Worm (Caenorhabditis elegans): ENCODE measurements around the gene nhr-285.
"Not testable (repeated sequence)": the region's sequence is repeated elsewhere in the genome, so short reads cannot be mapped to it uniquely, and the experiment has no call there.

The nhr-285 gene

DNA sequence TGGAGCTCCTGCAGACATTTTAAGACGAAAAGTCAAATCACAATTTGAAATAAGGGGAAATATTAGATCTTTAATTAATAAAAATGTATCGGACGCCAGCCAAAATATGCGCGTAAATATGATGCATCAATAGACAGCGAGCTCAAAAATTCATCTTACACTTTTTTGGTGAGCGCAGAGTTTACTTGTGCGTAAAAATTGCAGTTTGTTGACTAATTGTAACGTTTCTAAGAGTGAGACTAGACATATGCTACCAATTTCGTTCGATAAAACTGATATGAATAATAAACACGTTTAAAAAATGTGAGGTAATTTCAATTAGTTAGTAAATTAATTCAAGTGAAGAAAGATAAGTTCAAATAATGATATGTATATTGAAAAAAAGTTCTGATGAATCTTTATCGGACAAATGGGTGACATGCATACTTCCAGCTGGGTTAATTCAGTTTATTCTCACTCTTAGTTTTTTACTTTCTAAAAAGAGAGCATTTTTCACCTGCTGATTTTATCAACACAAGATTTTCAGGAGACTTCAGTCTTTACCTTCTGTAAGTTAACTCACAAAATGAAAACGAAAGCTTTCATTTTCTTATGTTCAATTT, at the start of gene nhr-285, which contains the start of gene irld-52:
nhr-285 (minus strand) TSS at position 101 of the 602 bp plus-strand sequence.
irld-52 (plus strand) TSS at position 552 of the 602 bp plus-strand sequence.
- TF ChIP-seq unc-62 (GFP tag; optimal IDR thresholded peaks at IDR 0.05), result no peak

DNA sequence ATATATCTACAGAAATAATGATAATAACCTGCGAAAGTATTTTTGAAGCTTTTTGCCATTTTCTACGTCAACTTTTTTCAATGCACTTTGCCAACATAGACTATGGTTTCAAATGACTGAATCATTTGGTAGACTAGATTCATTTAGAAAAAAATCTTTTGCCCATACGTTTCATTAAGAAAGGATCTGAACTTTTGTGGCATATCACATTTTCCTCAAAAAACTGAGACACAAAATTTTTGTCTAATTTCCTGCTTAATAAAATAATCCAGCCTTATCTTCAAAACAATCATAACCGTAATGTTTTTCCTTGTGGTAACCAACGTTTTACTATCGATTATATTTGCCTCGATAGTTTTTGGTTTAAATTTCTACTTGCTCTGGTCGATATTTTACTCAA, 47.1 kb upstream of the nhr-285 start, which contains the start of gene srbc-51:
srbc-51 (plus strand) TSS at position 301 of the 400 bp plus-strand sequence.
- TF ChIP-seq unc-62 (GFP tag; optimal IDR thresholded peaks at IDR 0.05), result no peak

- no peak for TF ChIP-seq unc-62 (GFP tag; optimal IDR thresholded peaks at IDR 0.05)
Measured at ce11 chrV:15824866-15825265, 45.8 kb upstream of the nhr-285 start, which contains the start of gene srbc-50. srbc-50 (minus strand) TSS chrV:15824966.

DNA sequence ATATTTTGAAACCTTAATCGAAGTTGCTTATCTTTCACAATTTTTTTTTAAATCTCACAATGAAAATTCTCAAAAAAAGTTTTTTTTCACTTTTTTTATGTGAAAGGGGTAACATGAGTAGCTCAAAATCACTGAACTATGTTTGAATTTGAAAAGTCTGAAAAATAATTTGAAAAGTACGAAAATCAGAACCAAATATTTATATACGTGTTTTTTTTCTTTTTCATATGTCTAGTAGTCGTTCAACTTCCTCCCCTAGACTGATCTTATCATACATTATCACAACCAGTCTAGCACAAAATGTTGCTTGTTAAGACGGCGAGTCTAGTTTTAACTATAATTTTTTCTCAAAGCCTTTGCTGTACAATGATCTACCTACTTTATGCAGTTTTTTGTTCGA, 42.4 kb upstream of the nhr-285 start, which contains the start of gene srbc-49:
srbc-49 (plus strand) TSS at position 301 of the 400 bp plus-strand sequence.
- no peak for TF ChIP-seq unc-62 (GFP tag; optimal IDR thresholded peaks at IDR 0.05)

DNA sequence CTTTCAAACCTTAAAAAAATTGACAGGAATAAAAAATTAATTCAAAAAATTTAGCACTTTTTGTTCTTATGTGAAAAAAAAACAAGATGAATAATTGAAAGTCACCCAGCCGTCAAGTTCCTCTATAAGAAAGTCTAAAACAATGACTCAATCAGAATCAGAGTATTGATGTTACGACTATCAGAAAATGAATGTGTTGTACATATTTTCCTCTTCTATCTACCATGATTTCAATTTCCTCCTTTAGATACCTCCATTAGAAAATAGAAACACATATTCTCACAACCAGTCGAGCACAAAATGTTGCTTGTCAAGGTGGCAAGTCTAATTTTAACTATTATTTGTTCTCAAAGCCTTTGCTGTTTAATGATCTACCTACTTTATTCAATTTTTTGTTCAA, 41.0 kb upstream of the nhr-285 start, which contains the start of gene srbc-48:
srbc-48 (plus strand) TSS at position 301 of the 400 bp plus-strand sequence.
- TF ChIP-seq unc-62 (GFP tag; optimal IDR thresholded peaks at IDR 0.05), result no peak

ce11 chrV:15817746-15818145, 38.7 kb upstream of the nhr-285 start, which contains the start of gene abf-3:
abf-3 (minus strand) TSS chrV:15817846.
- no peak for TF ChIP-seq unc-62 (GFP tag; optimal IDR thresholded peaks at IDR 0.05)

DNA sequence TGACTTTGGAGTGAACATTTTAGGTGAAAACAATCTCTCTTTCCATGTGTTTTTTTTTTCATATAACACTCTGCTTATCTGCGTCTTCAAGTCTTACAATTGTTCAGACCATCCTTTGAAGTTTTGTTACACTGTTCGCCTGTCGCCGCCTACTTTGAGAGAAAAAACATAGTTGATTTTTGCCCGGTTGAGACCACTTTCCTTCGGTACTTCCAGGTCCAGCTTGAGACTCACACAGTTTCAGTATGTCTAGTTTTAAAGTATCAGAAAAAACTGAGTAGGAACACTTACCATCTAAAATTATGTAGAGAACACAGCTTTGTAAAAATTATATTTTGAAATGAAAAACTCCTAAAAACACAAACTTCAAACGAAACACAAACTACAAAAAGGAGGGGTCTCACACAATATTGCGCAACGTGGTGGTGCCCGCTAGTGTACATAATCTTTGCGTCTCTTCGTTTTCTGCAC, 37.0 kb upstream of the nhr-285 start, which contains the start of the genes fbxa-69 and F54B8.4:
fbxa-69 (minus strand) TSS at position 10 of the 471 bp plus-strand sequence.
F54B8.4 (plus strand) TSS at position 421 of the 471 bp plus-strand sequence.
- TF ChIP-seq unc-62 (GFP tag; optimal IDR thresholded peaks at IDR 0.05), result no peak

ce11 chrV:15811982-15812381, 33.0 kb upstream of the nhr-285 start, which contains the start of gene nhr-282:
nhr-282 (plus strand) TSS chrV:15812282.
- TF ChIP-seq unc-62 (GFP tag; optimal IDR thresholded peaks at IDR 0.05), result not testable (repeated sequence)

ce11 chrV:15810446-15810845, 31.4 kb upstream of the nhr-285 start, which contains the start of gene F54B8.1:
F54B8.1 (plus strand) TSS chrV:15810746.
- TF ChIP-seq unc-62 (GFP tag; optimal IDR thresholded peaks at IDR 0.05), result no peak

- TF ChIP-seq unc-62 (GFP tag; optimal IDR thresholded peaks at IDR 0.05), result no peak
Measured at ce11 chrV:15809543-15809942, 30.5 kb upstream of the nhr-285 start, which contains the start of gene srsx-36. srsx-36 (minus strand) TSS chrV:15809643.

- TF ChIP-seq unc-62 (GFP tag; optimal IDR thresholded peaks at IDR 0.05), result not testable (repeated sequence)
Measured at ce11 chrV:15807420-15807819, 28.4 kb upstream of the nhr-285 start, which contains the start of gene srsx-38. srsx-38 (minus strand) TSS chrV:15807520.

DNA sequence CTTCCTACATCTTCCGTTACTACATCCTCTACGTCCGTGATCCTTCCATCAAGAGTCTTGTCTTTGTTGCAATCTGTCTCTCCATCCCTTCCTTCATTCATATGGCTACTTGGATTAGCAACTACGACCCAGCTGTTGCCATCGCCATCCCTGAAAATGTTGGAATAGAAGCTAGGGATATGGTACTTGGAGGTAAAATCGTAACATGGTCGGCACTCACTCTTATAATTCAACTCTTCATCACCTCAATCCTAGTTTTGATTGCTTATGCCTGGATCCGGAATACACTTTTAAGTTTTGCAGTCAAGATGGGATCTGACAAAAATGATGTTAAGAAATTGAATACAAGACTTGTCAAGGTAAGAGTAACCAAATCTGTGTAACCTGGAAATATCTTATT, 24.7 kb upstream of the nhr-285 start, which contains the start of gene T26E4.18:
T26E4.18 (minus strand) TSS at position 101 of the 400 bp plus-strand sequence.
- not testable (repeated sequence) for TF ChIP-seq unc-62 (GFP tag; optimal IDR thresholded peaks at IDR 0.05)

DNA sequence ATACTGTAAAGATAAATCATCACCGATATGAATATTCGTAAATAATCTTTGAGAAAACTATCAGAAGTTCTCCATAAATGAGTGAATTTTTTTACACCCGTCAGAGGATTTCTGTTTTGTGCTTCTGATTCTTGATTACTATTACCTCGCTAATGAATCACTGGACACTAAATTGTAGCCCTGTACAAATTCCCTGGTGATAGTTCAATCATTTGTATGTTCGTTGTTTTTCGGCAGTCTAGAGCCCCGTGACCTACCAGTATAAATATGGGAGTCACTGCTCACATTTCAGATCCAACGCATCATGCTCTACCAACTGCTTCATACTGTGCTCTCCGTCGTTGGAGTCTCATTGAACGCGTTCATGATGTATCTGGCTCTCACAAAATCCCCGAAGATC, 24.1 kb upstream of the nhr-285 start, which contains the start of gene srd-27:
srd-27 (plus strand) TSS at position 301 of the 400 bp plus-strand sequence.
- TF ChIP-seq unc-62 (GFP tag; optimal IDR thresholded peaks at IDR 0.05), result not testable (repeated sequence)

ce11 chrV:15802623-15803022, 23.6 kb upstream of the nhr-285 start, which contains the start of gene T26E4.9:
T26E4.9 (minus strand) TSS chrV:15802723.
- not testable (repeated sequence) for TF ChIP-seq unc-62 (GFP tag; optimal IDR thresholded peaks at IDR 0.05)

- TF ChIP-seq unc-62 (GFP tag; optimal IDR thresholded peaks at IDR 0.05), result no peak
Measured at ce11 chrV:15798108-15798507, 19.1 kb upstream of the nhr-285 start, which contains the start of gene T26E4.10. T26E4.10 (minus strand) TSS chrV:15798208.

DNA sequence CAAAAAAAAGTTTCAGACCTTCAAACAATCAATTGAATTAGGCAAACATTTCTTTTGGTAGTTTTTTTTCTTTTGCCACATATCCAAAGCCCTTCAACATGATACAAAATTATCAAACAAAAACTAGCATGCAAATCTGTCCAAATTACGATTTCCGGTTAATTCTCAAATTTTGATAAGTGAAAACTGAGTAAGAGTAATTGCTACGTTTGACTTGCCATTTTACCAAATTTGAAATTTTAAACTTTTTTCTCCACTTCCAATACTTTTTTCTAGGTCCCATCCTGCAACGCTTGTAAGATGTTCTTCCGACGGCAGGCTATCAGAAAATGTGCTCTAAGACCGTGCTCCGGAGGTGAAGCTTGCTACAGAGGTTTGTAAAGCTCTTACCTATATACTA, 17.1 kb upstream of the nhr-285 start, which contains the start of gene nhr-223:
nhr-223 (plus strand) TSS at position 301 of the 400 bp plus-strand sequence.
- no peak for TF ChIP-seq unc-62 (GFP tag; optimal IDR thresholded peaks at IDR 0.05)

Measured in whole organism, dauer.